Fruit fly (Drosophila melanogaster) whole organism, embryonic: ENCODE results near the gene Scgalpha.

Source experiments
- ATbp ChIP-seq: fragments of 200-800 bp; sonication (Bioruptor generic); optimal IDR thresholded peaks from 2 replicates; lab custom pipeline; 2017; ENCODE audit warnings: missing biosample characterization, mild to moderate bottlenecking, missing genetic modification characterization, missing genetic modification reagents
- Ada2b ChIP-seq: fragments of 200-800 bp; sonication (Bioruptor generic); IDR thresholded peaks from 2 replicates; pipeline ENCODE4 v1.3.6; 2022; ENCODE audit warnings: missing biosample characterization, missing genetic modification characterization
- Atf6 ChIP-seq: fragments of 200-800 bp; sonication (Bioruptor generic); IDR thresholded peaks from 2 replicates; pipeline ENCODE4 v1.3.6; 2022; ENCODE audit warnings: missing biosample characterization, missing genetic modification characterization
- Blimp-1 ChIP-seq: fragments of 200-800 bp; sonication (Bioruptor generic); optimal IDR thresholded peaks from 3 replicates; lab custom pipeline; 2018; ENCODE audit warnings: missing biosample characterization, missing genetic modification characterization, mild to moderate bottlenecking, moderate library complexity, missing genetic modification reagents
- CG1024 ChIP-seq: fragments of 200-800 bp; sonication (Bioruptor generic); IDR thresholded peaks from 2 replicates; pipeline ENCODE4 v1.3.6; 2022; ENCODE audit warnings: missing biosample characterization, missing genetic modification characterization
- CG10654 ChIP-seq: fragments of 200-800 bp; sonication (Bioruptor generic); optimal IDR thresholded peaks from 2 replicates; lab custom pipeline; 2016; ENCODE audit warnings: missing biosample characterization, missing genetic modification characterization
- CG11723 ChIP-seq: fragments of 200-800 bp; sonication (Bioruptor generic); optimal IDR thresholded peaks from 2 replicates; lab custom pipeline; 2017; ENCODE audit warnings: missing biosample characterization, mild to moderate bottlenecking, missing genetic modification characterization
- CG13624 ChIP-seq: fragments of 200-800 bp; sonication (Bioruptor generic); optimal IDR thresholded peaks from 2 replicates; lab custom pipeline; 2016; ENCODE audit warnings: missing biosample characterization, missing genetic modification characterization
- CG1603 ChIP-seq: fragments of 200-800 bp; sonication (Bioruptor generic); optimal IDR thresholded peaks from 2 replicates; lab custom pipeline; 2019; ENCODE audit warnings: missing biosample characterization, mild to moderate bottlenecking, missing genetic modification characterization, moderate library complexity
- CG17829 ChIP-seq: fragments of 200-800 bp; optimal IDR thresholded peaks from 2 replicates; lab custom pipeline; 2019; ENCODE audit warnings: missing biosample characterization, mild to moderate bottlenecking, missing genetic modification characterization, moderate library complexity
- CG30431 ChIP-seq: fragments of 200-800 bp; sonication (Bioruptor generic); optimal IDR thresholded peaks from 2 replicates; lab custom pipeline; 2017; ENCODE audit warnings: missing biosample characterization, missing genetic modification characterization
- CG31365 ChIP-seq: fragments of 200-800 bp; sonication (Bioruptor generic); optimal IDR thresholded peaks from 2 replicates; lab custom pipeline; 2018; ENCODE audit warnings: missing biosample characterization, mild to moderate bottlenecking, missing genetic modification characterization
- CG31441 ChIP-seq: fragments of 200-800 bp; sonication (Bioruptor generic); IDR thresholded peaks from 2 replicates; pipeline ENCODE4 v1.3.6; 2022; ENCODE audit warnings: missing biosample characterization, missing genetic modification characterization
- CG4820 ChIP-seq: fragments of 200-800 bp; sonication (Bioruptor generic); optimal IDR thresholded peaks from 3 replicates; lab custom pipeline; 2016; ENCODE audit warnings: missing biosample characterization, missing genetic modification characterization
- CG5953 ChIP-seq: fragments of 200-800 bp; sonication (Bioruptor generic); IDR thresholded peaks from 2 replicates; pipeline ENCODE4 v1.3.6; 2022; ENCODE audit warnings: missing biosample characterization, missing genetic modification characterization
- CG7271 ChIP-seq: fragments of 200-800 bp; sonication (Bioruptor generic); optimal IDR thresholded peaks from 2 replicates; lab custom pipeline; 2018; ENCODE audit warnings: missing biosample characterization, mild to moderate bottlenecking, missing genetic modification characterization, moderate library complexity
- CG7987 ChIP-seq: fragments of 200-800 bp; sonication (Bioruptor generic); optimal IDR thresholded peaks from 2 replicates; lab custom pipeline; 2018; ENCODE audit warnings: missing biosample characterization, mild to moderate bottlenecking, missing genetic modification characterization, moderate library complexity
- Eip74EF ChIP-seq, 2 experiments: fragments of 200-800 bp in 1 of 2; fragments of >200 bp in 1 of 2; sonication (Bioruptor generic) in 1 of 2; optimal IDR thresholded peaks; 2 replicates each; lab custom pipeline; 2017 to 2019; ENCODE audit warnings: missing biosample characterization in 2 of 2, missing genetic modification characterization in 2 of 2, mild to moderate bottlenecking in 1 of 2, moderate library complexity in 1 of 2
- Fer2 ChIP-seq: fragments of 200-800 bp; sonication (Bioruptor generic); optimal IDR thresholded peaks from 2 replicates; lab custom pipeline; 2018; ENCODE audit warnings: missing biosample characterization, mild to moderate bottlenecking, missing genetic modification characterization, moderate library complexity
- H15 ChIP-seq: fragments of 200-800 bp; sonication (Bioruptor generic); IDR thresholded peaks from 3 replicates; pipeline ENCODE4 v1.3.6; 2022; ENCODE audit warnings: missing biosample characterization, missing genetic modification characterization
- Hey ChIP-seq: fragments of 200-800 bp; sonication (Bioruptor generic); optimal IDR thresholded peaks from 3 replicates; lab custom pipeline; 2018; ENCODE audit warnings: missing biosample characterization, mild to moderate bottlenecking, missing genetic modification characterization
- Lpt ChIP-seq: fragments of >200 bp; optimal IDR thresholded peaks from 2 replicates; lab custom pipeline; 2018; ENCODE audit warnings: missing biosample characterization, missing genetic modification characterization
- Med ChIP-seq: fragments of 200-800 bp; sonication (Bioruptor generic); peaks from one replicate; lab custom pipeline; 2016; ENCODE audit warnings: missing biosample characterization, missing genetic modification characterization, mild to moderate bottlenecking, inconsistent platforms, moderate library complexity
- Meics ChIP-seq: fragments of 200-800 bp; sonication (Bioruptor generic); optimal IDR thresholded peaks from 2 replicates; lab custom pipeline; 2017; ENCODE audit warnings: missing biosample characterization, mild to moderate bottlenecking, missing genetic modification characterization
- Nf-YA ChIP-seq: fragments of 200-800 bp; sonication (Bioruptor generic); IDR thresholded peaks from 2 replicates; pipeline ENCODE4 v1.3.6; 2022; ENCODE audit warnings: missing biosample characterization, missing genetic modification characterization
- Oli ChIP-seq: fragments of 200-800 bp; sonication (Bioruptor generic); optimal IDR thresholded peaks from 2 replicates; lab custom pipeline; 2018; ENCODE audit warnings: missing biosample characterization, mild to moderate bottlenecking, missing genetic modification characterization, moderate library complexity
- Pdp1 ChIP-seq, 2 experiments: fragments of 200-800 bp; sonication (Bioruptor generic); optimal IDR thresholded peaks; 3 replicates each; lab custom pipeline; 2016; ENCODE audit warnings: missing biosample characterization in 2 of 2, missing genetic modification characterization in 2 of 2, mild to moderate bottlenecking in 1 of 2, moderate library complexity in 1 of 2
- Rfx ChIP-seq: fragments of 200-800 bp; sonication (Bioruptor generic); IDR thresholded peaks from 2 replicates; pipeline ENCODE4 v1.3.6; 2022; ENCODE audit warnings: missing biosample characterization, missing genetic modification characterization
- Sox102F ChIP-seq: fragments of 200-800 bp; sonication (Bioruptor generic); optimal IDR thresholded peaks from 2 replicates; lab custom pipeline; 2018; ENCODE audit warnings: missing biosample characterization, mild to moderate bottlenecking, missing genetic modification characterization, moderate library complexity
- Stat92E ChIP-seq, 3 experiments: fragments of >200 bp in 2 of 3; fragments of 200-800 bp in 1 of 3; sonication (Bioruptor generic) in 1 of 3; optimal IDR thresholded peaks; 2 replicates each; lab custom pipeline; 2017 to 2019; ENCODE audit warnings: missing biosample characterization in 3 of 3, missing genetic modification characterization in 3 of 3, mild to moderate bottlenecking in 1 of 3, moderate library complexity in 1 of 3
- TFAM ChIP-seq: fragments of 200-800 bp; sonication (Bioruptor generic); optimal IDR thresholded peaks from 2 replicates; lab custom pipeline; 2017; ENCODE audit warnings: missing biosample characterization, missing genetic modification characterization, inconsistent platforms
- ato ChIP-seq: fragments of 200-800 bp; sonication (Bioruptor generic); IDR thresholded peaks from 2 replicates; pipeline ENCODE4 v1.3.6; 2022; ENCODE audit warnings: missing biosample characterization, missing genetic modification characterization; ENCODE audit not compliant: partially characterized antibody
- br ChIP-seq: fragments of >200 bp; optimal IDR thresholded peaks from 2 replicates; lab custom pipeline; 2017
- chinmo ChIP-seq: fragments of 200-800 bp; sonication (Bioruptor generic); IDR thresholded peaks from 4 replicates; pipeline ENCODE4 v1.3.6; 2022; ENCODE audit warnings: missing biosample characterization, missing genetic modification characterization; ENCODE audit not compliant: partially characterized antibody
- ems ChIP-seq: fragments of 200-800 bp; sonication (Bioruptor generic); optimal IDR thresholded peaks from 3 replicates; lab custom pipeline; 2016; ENCODE audit warnings: missing biosample characterization, missing genetic modification characterization
- exex ChIP-seq: fragments of 200-800 bp; sonication (Bioruptor generic); optimal IDR thresholded peaks from 4 replicates; lab custom pipeline; 2018; ENCODE audit warnings: missing biosample characterization, mild to moderate bottlenecking, missing genetic modification characterization, moderate library complexity
- gem ChIP-seq: fragments of 200-800 bp; sonication (Bioruptor generic); optimal IDR thresholded peaks from 2 replicates; lab custom pipeline; 2019; ENCODE audit warnings: missing biosample characterization, mild to moderate bottlenecking, missing genetic modification characterization, moderate library complexity
- grau ChIP-seq: fragments of 200-800 bp; optimal IDR thresholded peaks from 3 replicates; lab custom pipeline; 2019; ENCODE audit warnings: missing biosample characterization, mild to moderate bottlenecking, missing genetic modification characterization, moderate library complexity
- nerfin-1 ChIP-seq: fragments of 200-800 bp; sonication (Bioruptor generic); optimal IDR thresholded peaks from 3 replicates; lab custom pipeline; 2019; ENCODE audit warnings: missing biosample characterization, mild to moderate bottlenecking, missing genetic modification characterization, moderate library complexity
- nom ChIP-seq: fragments of 200-800 bp; sonication (Bioruptor generic); optimal IDR thresholded peaks from 2 replicates; lab custom pipeline; 2017; ENCODE audit warnings: missing biosample characterization, missing genetic modification characterization, mild to moderate bottlenecking, moderate library complexity, missing genetic modification reagents
- pb ChIP-seq: fragments of 200-800 bp; sonication (Bioruptor generic); optimal IDR thresholded peaks from 3 replicates; lab custom pipeline; 2016; ENCODE audit warnings: missing biosample characterization, missing genetic modification characterization
- phol ChIP-seq: fragments of 200-800 bp; sonication (Bioruptor generic); optimal IDR thresholded peaks from 3 replicates; lab custom pipeline; 2018; ENCODE audit warnings: missing biosample characterization, mild to moderate bottlenecking, missing genetic modification characterization, moderate library complexity
- ro ChIP-seq: fragments of 200-800 bp; sonication (Bioruptor generic); IDR thresholded peaks from 2 replicates; pipeline ENCODE4 v1.3.6; 2022; ENCODE audit warnings: missing biosample characterization, missing genetic modification characterization
- seq ChIP-seq: fragments of 200-800 bp; sonication (Bioruptor generic); IDR thresholded peaks from 2 replicates; pipeline ENCODE4 v1.3.6; 2022; ENCODE audit warnings: missing biosample characterization, missing genetic modification characterization
- sim ChIP-seq: fragments of 200-800 bp; sonication (Bioruptor generic); IDR thresholded peaks from 2 replicates; pipeline ENCODE4 v1.3.6; 2022; ENCODE audit warnings: missing biosample characterization, missing genetic modification characterization
- sima ChIP-seq: fragments of 200-800 bp; sonication (Bioruptor generic); optimal IDR thresholded peaks from 2 replicates; lab custom pipeline; 2016; ENCODE audit warnings: missing biosample characterization, missing genetic modification characterization
- tio ChIP-seq: fragments of 200-800 bp; sonication (Bioruptor generic); optimal IDR thresholded peaks from 2 replicates; lab custom pipeline; 2017; ENCODE audit warnings: missing biosample characterization, missing genetic modification characterization, inconsistent platforms
- tll ChIP-seq, 2 experiments: fragments of 200-800 bp in 1 of 2; fragments of >200 bp in 1 of 2; sonication (Bioruptor generic) in 1 of 2; optimal IDR thresholded peaks; 2 replicates each; lab custom pipeline; 2017 to 2019; ENCODE audit warnings: missing biosample characterization in 2 of 2, missing genetic modification characterization in 2 of 2, mild to moderate bottlenecking in 1 of 2, moderate library complexity in 1 of 2
- zfh1 ChIP-seq: fragments of 200-800 bp; sonication (Bioruptor generic); IDR thresholded peaks from 3 replicates; pipeline ENCODE4 v1.3.6; 2022; ENCODE audit warnings: missing biosample characterization, missing genetic modification characterization

Gene Scgalpha

dm6 chr2L:8290653-8291233, 12.5 kb upstream of the Scgalpha start (continued):
- TF ChIP-seq seq (GFP tag; lab: Robert Waterston, UW) (no peak), tio (no peak), ems (GFP tag; lab: Kevin White, UChicago) (no peak), Stat92E (GFP tag; optimal IDR thresholded peaks at IDR 0.05; lab: Kevin White, UChicago) (no peak), tll (GFP tag; optimal IDR thresholded peaks at IDR 0.05; lab: Kevin White, UChicago) (no peak), CG17829 (tag; lab: Kevin White, UChicago) (peak; percentile 7), CG31365 (tag; lab: Kevin White, UChicago) (no peak), CG5953 (GFP tag; lab: Robert Waterston, UW) (no peak), Blimp-1 (GFP tag; lab: Kevin White, UChicago) (peak; percentile 15), Rfx (GFP tag; lab: Robert Waterston, UW) (peak; percentile 24; the same call in 1 of the 2 replicates), chinmo (no peak), Sox102F (peak; percentile 34), TFAM (GFP tag; lab: Kevin White, UChicago) (no peak), Ada2b (GFP tag; lab: Robert Waterston, UW) (0 out of 2 replicates have a peak, but pooled peaks have one; percentile 16), Lpt (GFP tag; lab: Kevin White, UChicago) (no peak), Eip74EF (GFP tag; optimal IDR thresholded peaks at IDR 0.05; lab: Kevin White, UChicago) (no peak), CG31441 (0 out of 2 replicates have a peak, but pooled peaks have one; percentile 32), Med (GFP tag; lab: Kevin White, UChicago) (peak; percentile 77), CG13624 (GFP tag; lab: Kevin White, UChicago) (no peak), ro (GFP tag; lab: Robert Waterston, UW) (no peak), Hey (tag; lab: Kevin White, UChicago) (no peak), CG4820 (no peak), nom (peak; percentile 92), ato (no peak), CG1603 (tag; lab: Kevin White, UChicago) (no peak), ATbp (GFP tag; lab: Kevin White, UChicago) (peak; percentile 21), gem (tag; lab: Kevin White, UChicago) (peak; percentile 27), CG7987 (no peak), Fer2 (no peak), CG11723 (GFP tag; lab: Kevin White, UChicago) (no peak), exex (tag; lab: Kevin White, UChicago) (no peak), sima (GFP tag; lab: Kevin White, UChicago) (no peak), Nf-YA (GFP tag; lab: Robert Waterston, UW) (no peak), CG10654 (GFP tag; lab: Kevin White, UChicago) (no peak), br (lab: Kevin White, UChicago) (no peak), Meics (GFP tag; lab: Kevin White, UChicago) (no peak), H15 (GFP tag; lab: Robert Waterston, UW) (0 out of 3 replicates have a peak, but pooled peaks have one; percentile 14), pb (no peak), sim (GFP tag; lab: Robert Waterston, UW) (no peak), Pdp1 (GFP tag; optimal IDR thresholded peaks at IDR 0.05; lab: Kevin White, UChicago) (peak in 1 of 2 experiments; percentile 23), Atf6 (GFP tag; lab: Robert Waterston, UW) (no peak), CG1024 (GFP tag; lab: Robert Waterston, UW) (no peak), nerfin-1 (tag; lab: Kevin White, UChicago) (no peak), Oli (peak; percentile 10), zfh1 (GFP tag; lab: Robert Waterston, UW) (0 out of 3 replicates have a peak, but pooled peaks have one; percentile 22), phol (peak; percentile 27), grau (tag; lab: Kevin White, UChicago) (peak; percentile 76), CG30431 (GFP tag; lab: Kevin White, UChicago) (peak; percentile 30), CG7271 (no peak)
